Worm (Caenorhabditis elegans) whole organism, young adult: Measurements from ENCODE around the gene trxr-1.

Experiments used
- C06A6.2 ChIP-seq: fragments of 200-800 bp; sonication (Bioruptor generic); conservative IDR thresholded peaks from 2 replicates; pipeline ENCODE4 v1.3.6; 2022; ENCODE audit warnings: missing genetic modification characterization, missing compliant biosample characterization
- F23B12.7 ChIP-seq: sonication (generic microtip); optimal IDR thresholded peaks from 2 replicates; lab custom pipeline; 2017; ENCODE audit warnings: missing genetic modification characterization, mild to moderate bottlenecking, missing compliant biosample characterization, antibody characterized with exemption, moderate library complexity; ENCODE audit not compliant: insufficient read depth
- F57C9.4 ChIP-seq: sonication (generic microtip); optimal IDR thresholded peaks from 2 replicates; lab custom pipeline; 2017; ENCODE audit warnings: mild to moderate bottlenecking, missing genetic modification characterization, missing compliant biosample characterization
- K12H6.12 ChIP-seq: fragments of 200-800 bp; sonication (Bioruptor generic); optimal IDR thresholded peaks from 2 replicates; lab custom pipeline; 2018; ENCODE audit warnings: mild to moderate bottlenecking, missing genetic modification characterization, missing compliant biosample characterization
- Y56A3A.18 ChIP-seq: fragments of 200-800 bp; sonication (Bioruptor generic); IDR thresholded peaks from 2 replicates; pipeline ENCODE4 v1.3.6; 2022; ENCODE audit warnings: missing genetic modification reagents, missing genetic modification characterization, missing compliant biosample characterization
- Y67H2A.10 ChIP-seq: fragments of 200-800 bp; sonication (Bioruptor generic); conservative IDR thresholded peaks from 2 replicates; pipeline ENCODE4 v1.3.6; 2022; ENCODE audit warnings: missing genetic modification reagents, missing genetic modification characterization, missing compliant biosample characterization
- Y95B8A.8 ChIP-seq: fragments of 200-800 bp; sonication (Bioruptor generic); IDR thresholded peaks from 2 replicates; pipeline ENCODE4 v1.3.6; 2022; ENCODE audit warnings: missing genetic modification reagents, missing genetic modification characterization, missing compliant biosample characterization
- ccch-3 ChIP-seq: fragments of 200-800 bp; sonication (Bioruptor generic); optimal IDR thresholded peaks from 2 replicates; lab custom pipeline; 2018; ENCODE audit warnings: mild to moderate bottlenecking, missing genetic modification characterization, missing compliant biosample characterization
- ceh-79 ChIP-seq: sonication (generic microtip); optimal IDR thresholded peaks from 2 replicates; lab custom pipeline; 2017; ENCODE audit warnings: mild to moderate bottlenecking, missing genetic modification characterization, missing compliant biosample characterization
- efl-1 ChIP-seq: fragments of 150-350 bp; optimal IDR thresholded peaks from 2 replicates; lab custom pipeline; 2014; ENCODE audit warnings: missing biosample characterization, missing genetic modification reagents, missing genetic modification characterization
- ekl-4 ChIP-seq: fragments of 200-800 bp; sonication (Bioruptor generic); IDR thresholded peaks from 2 replicates; pipeline ENCODE4 v1.3.6; 2022; ENCODE audit warnings: missing genetic modification reagents, missing genetic modification characterization, missing compliant biosample characterization
- fkh-3 ChIP-seq: sonication (generic microtip); optimal IDR thresholded peaks from 2 replicates; lab custom pipeline; 2016; ENCODE audit warnings: mild to moderate bottlenecking, missing genetic modification characterization, missing compliant biosample characterization
- lag-1 ChIP-seq: fragments of 200-800 bp; sonication (Bioruptor generic); IDR thresholded peaks from 2 replicates; pipeline ENCODE4 v1.3.6; 2022; ENCODE audit warnings: missing genetic modification reagents, missing genetic modification characterization, missing compliant biosample characterization
- lir-1 ChIP-seq: fragments of 200-800 bp; sonication (Bioruptor generic); conservative IDR thresholded peaks from 2 replicates; pipeline ENCODE4 v1.3.6; 2022; ENCODE audit warnings: missing genetic modification reagents, missing genetic modification characterization, missing compliant biosample characterization
- mxl-1 ChIP-seq: sonication (generic microtip); optimal IDR thresholded peaks from 2 replicates; lab custom pipeline; 2016; ENCODE audit warnings: missing genetic modification characterization, missing compliant biosample characterization
- nhr-179 ChIP-seq: sonication (generic microtip); optimal IDR thresholded peaks from 2 replicates; lab custom pipeline; 2016; ENCODE audit warnings: mild to moderate bottlenecking, missing genetic modification characterization, missing compliant biosample characterization
- repo-1 ChIP-seq: sonication (generic microtip); optimal IDR thresholded peaks from 2 replicates; lab custom pipeline; 2017; ENCODE audit warnings: mild to moderate bottlenecking, missing genetic modification characterization, missing compliant biosample characterization
- xnd-1 ChIP-seq: sonication (generic microtip); optimal IDR thresholded peaks from 2 replicates; lab custom pipeline; 2016; ENCODE audit warnings: missing genotype, missing genetic modification reagents, missing genetic modification characterization, missing compliant biosample characterization
- ztf-18 ChIP-seq: sonication (generic microtip); optimal IDR thresholded peaks from 2 replicates; lab custom pipeline; 2016; ENCODE audit warnings: missing genotype, mild to moderate bottlenecking, missing genetic modification characterization, missing compliant biosample characterization

The trxr-1 gene

ce11 chrIV:7065022-7065421, 53.3 kb downstream of the trxr-1 start, which contains the start of gene Y43B11AL.1:
Gene Y43B11AL.1, plus strand, starts transcription at chrIV:7065322.
- no peak for TF ChIP-seq fkh-3
- no peak for TF ChIP-seq F23B12.7 (tag; lab: Kevin White, UChicago)
- TF ChIP-seq xnd-1 (tag; lab: Kevin White, UChicago), result no peak
- no peak for TF ChIP-seq ztf-18 (tag; lab: Kevin White, UChicago)
- TF ChIP-seq K12H6.12, result no peak
- no peak for TF ChIP-seq ccch-3 (GFP tag; lab: Kevin White, UChicago)
- TF ChIP-seq lag-1 (GFP tag; lab: Robert Waterston, UW), result no peak
- no peak for TF ChIP-seq lir-1 (GFP tag; lab: Robert Waterston, UW)
- TF ChIP-seq repo-1 (tag; lab: Kevin White, UChicago), result no peak
- TF ChIP-seq F57C9.4 (tag; lab: Kevin White, UChicago), result no peak
- TF ChIP-seq ekl-4 (GFP tag; lab: Robert Waterston, UW), result no peak
- TF ChIP-seq Y67H2A.10 (GFP tag; lab: Robert Waterston, UW), result no peak
- no peak for TF ChIP-seq Y95B8A.8
- no peak for TF ChIP-seq Y56A3A.18 (GFP tag; lab: Robert Waterston, UW)
- TF ChIP-seq efl-1 (GFP tag; lab: Kevin White, UChicago), result no peak
- TF ChIP-seq mxl-1 (tag; lab: Kevin White, UChicago), result no peak
- no peak for TF ChIP-seq C06A6.2
- TF ChIP-seq nhr-179 (tag; lab: Kevin White, UChicago), result no peak
- TF ChIP-seq ceh-79 (tag; lab: Kevin White, UChicago), result no peak
- TF ChIP-seq, all 124 proteins: peak for 0
